Worm (Caenorhabditis elegans) whole organism, L2 larva: Measurements from ENCODE around the gene dpf-6.

ENCODE experiments used
- alr-1 ChIP-seq: fragments of 150-350 bp; optimal IDR thresholded peaks from 2 replicates; lab custom pipeline; 2014; ENCODE audit warnings: missing biosample characterization, missing genetic modification characterization
- nhr-23 ChIP-seq: fragments of 150-350 bp; optimal IDR thresholded peaks from 2 replicates; lab custom pipeline; 2014; ENCODE audit warnings: missing biosample characterization, missing genetic modification reagents, missing genetic modification characterization
- nhr-25 ChIP-seq: fragments of 150-350 bp; sonication (generic microtip); optimal IDR thresholded peaks from 3 replicates; lab custom pipeline; 2014; ENCODE audit warnings: missing biosample characterization, missing genetic modification characterization

ce11 chrIII:8033534-8033933, 4.5 kb upstream of the dpf-6 start, which contains the start of gene F44B9.10:
- TF ChIP-seq nhr-25: no peak
- no peak for TF ChIP-seq nhr-23
- no peak for TF ChIP-seq alr-1 (tag; lab: Kevin White, UChicago)
